ENCODE assay signal across 1 fruit fly cellular context in the genomic region with DNA sequence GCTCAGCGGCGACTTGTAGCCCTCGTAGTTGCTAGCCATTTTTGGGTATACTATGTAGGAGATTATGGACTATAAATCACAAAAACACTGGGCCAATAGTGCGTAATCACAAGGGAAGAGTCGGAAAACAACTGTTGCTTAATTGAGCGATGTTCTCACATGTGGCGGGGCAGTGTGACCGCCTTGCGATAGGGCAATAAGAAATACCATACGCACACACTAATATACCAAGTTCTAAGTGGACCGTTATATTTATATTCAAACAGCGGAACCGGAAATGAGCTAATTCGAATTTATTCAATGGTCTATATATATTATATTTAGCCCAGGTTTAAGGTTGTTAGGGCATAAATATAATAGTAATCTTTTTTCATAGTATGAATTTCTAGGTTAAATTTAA.
TF ChIP-seq lines count a peak whose summit lies in the region.

A gene (minus strand): TSS at position 165 of the 400 bp plus-strand sequence.

TF ChIP-seq in whole organism, embryonic, 481 proteins besides CTCF, POLR2A, EP300 and RAD21 (continued from another document):
- peak; percentile 21; the same call in 1 of the 2 replicates for TF ChIP-seq E2f1 (GFP tag; IDR thresholded peaks at IDR 0.05; lab: Robert Waterston, UW)
- TF ChIP-seq bowl (GFP tag; IDR thresholded peaks at IDR 0.05; lab: Robert Waterston, UW), result no peak
- no peak for TF ChIP-seq gem (tag; optimal IDR thresholded peaks at IDR 0.05; lab: Kevin White, UChicago)
- TF ChIP-seq Side (GFP tag; optimal IDR thresholded peaks at IDR 0.05; lab: Kevin White, UChicago), result peak; percentile 20
- TF ChIP-seq CG1233 (GFP tag; optimal IDR thresholded peaks at IDR 0.05; lab: Kevin White, UChicago), result peak; percentile 72
- peak; percentile 33; the same call in 1 of the 2 replicates for TF ChIP-seq Scr (GFP tag; IDR thresholded peaks at IDR 0.05; lab: Robert Waterston, UW; ENCODE audit: partially characterized antibody)
- TF ChIP-seq bsh (GFP tag; optimal IDR thresholded peaks at IDR 0.05; lab: Kevin White, UChicago), result no peak
- peak; percentile 72 for TF ChIP-seq CG12391 (tag; optimal IDR thresholded peaks at IDR 0.05; lab: Kevin White, UChicago)
- peak; percentile 49 for TF ChIP-seq Six4 (GFP tag; optimal IDR thresholded peaks at IDR 0.05; lab: Kevin White, UChicago)
- 0 out of 4 replicates have a peak, but pooled peaks have one; percentile 38 for TF ChIP-seq chinmo (GFP tag; IDR thresholded peaks at IDR 0.05; lab: Robert Waterston, UW; ENCODE audit: partially characterized antibody)
- TF ChIP-seq maf-S (GFP tag; optimal IDR thresholded peaks at IDR 0.05; lab: Kevin White, UChicago), result no peak
- peak; percentile 2 to 9 for TF ChIP-seq dpn (GFP tag; optimal IDR thresholded peaks at IDR 0.05; lab: Kevin White, UChicago)
- peak; percentile 21 for TF ChIP-seq D19B (GFP tag; optimal IDR thresholded peaks at IDR 0.05; lab: Kevin White, UChicago)
- no peak for TF ChIP-seq CG8478 (optimal IDR thresholded peaks at IDR 0.05; lab: Kevin White, UChicago)
- peak; percentile 82 for TF ChIP-seq CG9727 (GFP tag; optimal IDR thresholded peaks at IDR 0.05; lab: Kevin White, UChicago)
- no peak for TF ChIP-seq CHES-1-like (GFP tag; optimal IDR thresholded peaks at IDR 0.05; lab: Kevin White, UChicago)
- TF ChIP-seq CG15269 (tag; optimal IDR thresholded peaks at IDR 0.05; lab: Kevin White, UChicago), result no peak
- TF ChIP-seq CG9932 (GFP tag; IDR thresholded peaks at IDR 0.05; lab: Robert Waterston, UW), result no peak
- TF ChIP-seq CG6813 (GFP tag; optimal IDR thresholded peaks at IDR 0.05; lab: Kevin White, UChicago), result peak; percentile 85
- TF ChIP-seq ham (GFP tag; IDR thresholded peaks at IDR 0.05; lab: Robert Waterston, UW), result no peak
- TF ChIP-seq CG30431 (GFP tag; optimal IDR thresholded peaks at IDR 0.05; lab: Kevin White, UChicago), result no peak
- TF ChIP-seq inv (GFP tag; IDR thresholded peaks at IDR 0.05; lab: Robert Waterston, UW; ENCODE audit: partially characterized antibody), result no peak
- TF ChIP-seq nmo (GFP tag; optimal IDR thresholded peaks at IDR 0.05; lab: Kevin White, UChicago), result peak; percentile 73
